Fruit fly (Drosophila melanogaster) whole organism, embryonic: Measurements from ENCODE around the gene Duox.

Experiments
- ATbp ChIP-seq: fragments of 200-800 bp; sonication (Bioruptor generic); optimal IDR thresholded peaks from 2 replicates; lab custom pipeline; 2017; ENCODE audit warnings: missing biosample characterization, mild to moderate bottlenecking, missing genetic modification characterization, missing genetic modification reagents
- BtbVII ChIP-seq: fragments of 200-800 bp; sonication (Bioruptor generic); optimal IDR thresholded peaks from 3 replicates; lab custom pipeline; 2017; ENCODE audit warnings: missing biosample characterization, mild to moderate bottlenecking, missing genetic modification characterization
- C15 ChIP-seq: fragments of 200-800 bp; sonication (Bioruptor generic); IDR thresholded peaks from 3 replicates; pipeline ENCODE4 v1.3.6; 2022; ENCODE audit warnings: missing biosample characterization, missing genetic modification characterization
- CG10366 ChIP-seq: fragments of 200-800 bp; sonication (Bioruptor generic); IDR thresholded peaks from 2 replicates; pipeline ENCODE4 v1.3.6; 2022; ENCODE audit warnings: missing biosample characterization, missing genetic modification characterization
- CG10654 ChIP-seq: fragments of 200-800 bp; sonication (Bioruptor generic); optimal IDR thresholded peaks from 2 replicates; lab custom pipeline; 2016; ENCODE audit warnings: missing biosample characterization, missing genetic modification characterization
- CG10979 ChIP-seq: fragments of 200-800 bp; sonication (Bioruptor generic); optimal IDR thresholded peaks from 2 replicates; lab custom pipeline; 2018; ENCODE audit warnings: missing biosample characterization, mild to moderate bottlenecking, missing genetic modification characterization, moderate library complexity
- CG12071 ChIP-seq: fragments of 200-800 bp; sonication (Bioruptor generic); optimal IDR thresholded peaks from 3 replicates; lab custom pipeline; 2018; ENCODE audit warnings: missing biosample characterization, mild to moderate bottlenecking, missing genetic modification characterization
- CG13624 ChIP-seq: fragments of 200-800 bp; sonication (Bioruptor generic); optimal IDR thresholded peaks from 2 replicates; lab custom pipeline; 2016; ENCODE audit warnings: missing biosample characterization, missing genetic modification characterization
- CG13775 ChIP-seq: fragments of 200-800 bp; sonication (Bioruptor generic); optimal IDR thresholded peaks from 3 replicates; lab custom pipeline; 2017; ENCODE audit warnings: missing biosample characterization, mild to moderate bottlenecking, missing genetic modification characterization
- CG13894 ChIP-seq: fragments of 200-800 bp; sonication (Bioruptor generic); optimal IDR thresholded peaks from 3 replicates; lab custom pipeline; 2018; ENCODE audit warnings: missing biosample characterization, mild to moderate bottlenecking, missing genetic modification characterization, moderate library complexity
- CG14050 ChIP-seq: fragments of 200-800 bp; sonication (Bioruptor generic); IDR thresholded peaks from 3 replicates; pipeline ENCODE4 v1.3.6; 2022; ENCODE audit warnings: missing biosample characterization, missing genetic modification characterization
- CG18599 ChIP-seq: fragments of 200-800 bp; sonication (Bioruptor generic); optimal IDR thresholded peaks from 3 replicates; lab custom pipeline; 2017; ENCODE audit warnings: missing biosample characterization, missing genetic modification characterization, mild to moderate bottlenecking, moderate library complexity, missing genetic modification reagents
- CG31388 ChIP-seq: fragments of 200-800 bp; sonication (Bioruptor generic); optimal IDR thresholded peaks from 2 replicates; lab custom pipeline; 2016; ENCODE audit warnings: missing biosample characterization, missing genetic modification characterization
- CG32772 ChIP-seq: fragments of 200-800 bp; sonication (Bioruptor generic); IDR thresholded peaks from 2 replicates; pipeline ENCODE4 v1.3.6; 2022; ENCODE audit warnings: missing biosample characterization, missing genetic modification characterization
- CG6254 ChIP-seq: fragments of 200-800 bp; sonication (Bioruptor generic); optimal IDR thresholded peaks from 3 replicates; lab custom pipeline; 2017; ENCODE audit warnings: mild to moderate bottlenecking, missing biosample characterization, missing genetic modification reagents, missing genetic modification characterization
- CG6654 ChIP-seq: fragments of 200-800 bp; sonication (Bioruptor generic); optimal IDR thresholded peaks from 2 replicates; lab custom pipeline; 2017; ENCODE audit warnings: missing biosample characterization, mild to moderate bottlenecking, missing genetic modification characterization
- CG6683 ChIP-seq: fragments of 200-800 bp; sonication (Bioruptor generic); optimal IDR thresholded peaks from 2 replicates; lab custom pipeline; 2017; ENCODE audit warnings: missing biosample characterization, mild to moderate bottlenecking, missing genetic modification characterization, missing genetic modification reagents
- CG7271 ChIP-seq: fragments of 200-800 bp; sonication (Bioruptor generic); optimal IDR thresholded peaks from 2 replicates; lab custom pipeline; 2018; ENCODE audit warnings: missing biosample characterization, mild to moderate bottlenecking, missing genetic modification characterization, moderate library complexity
- CG7372 ChIP-seq: fragments of 200-800 bp; sonication (Bioruptor generic); IDR thresholded peaks from 2 replicates; pipeline ENCODE4 v1.3.6; 2022; ENCODE audit warnings: missing biosample characterization, missing genetic modification characterization
- CG7745 ChIP-seq: fragments of 200-800 bp; sonication (Bioruptor generic); optimal IDR thresholded peaks from 2 replicates; lab custom pipeline; 2018; ENCODE audit warnings: missing biosample characterization, mild to moderate bottlenecking, missing genetic modification characterization, moderate library complexity
- CG7839 ChIP-seq: fragments of 200-800 bp; sonication (Bioruptor generic); optimal IDR thresholded peaks from 3 replicates; lab custom pipeline; 2018; ENCODE audit warnings: missing biosample characterization, mild to moderate bottlenecking, missing genetic modification characterization, moderate library complexity
- D ChIP-seq, 2 experiments: fragments of 200-800 bp in 1 of 2; fragments of >200 bp in 1 of 2; sonication (Bioruptor generic) in 1 of 2; optimal IDR thresholded peaks; 2 replicates in 1 of 2; 3 replicates in 1 of 2; lab custom pipeline; 2017; ENCODE audit warnings: mild to moderate bottlenecking in 1 of 2, missing biosample characterization in 1 of 2, missing genetic modification characterization in 1 of 2, missing genetic modification reagents in 1 of 2
- D19B ChIP-seq: fragments of 200-800 bp; sonication (Bioruptor generic); optimal IDR thresholded peaks from 2 replicates; lab custom pipeline; 2017; ENCODE audit warnings: missing biosample characterization, mild to moderate bottlenecking, missing genetic modification characterization
- Ets97D ChIP-seq: fragments of 200-800 bp; sonication (Bioruptor generic); optimal IDR thresholded peaks from 3 replicates; lab custom pipeline; 2016; ENCODE audit warnings: missing biosample characterization, missing genetic modification characterization
- HLHmδ ChIP-seq: fragments of 200-800 bp; sonication (Bioruptor generic); optimal IDR thresholded peaks from 2 replicates; lab custom pipeline; 2018; ENCODE audit warnings: missing biosample characterization, mild to moderate bottlenecking, missing genetic modification characterization, moderate library complexity
- Hey ChIP-seq: fragments of 200-800 bp; sonication (Bioruptor generic); optimal IDR thresholded peaks from 3 replicates; lab custom pipeline; 2018; ENCODE audit warnings: missing biosample characterization, mild to moderate bottlenecking, missing genetic modification characterization
- Jarid2 ChIP-seq: fragments of 200-800 bp; sonication (Bioruptor generic); optimal IDR thresholded peaks from 3 replicates; lab custom pipeline; 2017; ENCODE audit warnings: mild to moderate bottlenecking, missing biosample characterization, missing genetic modification reagents, missing genetic modification characterization
- Lhr ChIP-seq: fragments of 200-800 bp; sonication (Bioruptor generic); optimal IDR thresholded peaks from 3 replicates; lab custom pipeline; 2017; ENCODE audit warnings: mild to moderate bottlenecking, missing biosample characterization, missing genetic modification reagents, missing genetic modification characterization
- Mad ChIP-seq: fragments of 200-800 bp; sonication (Bioruptor generic); optimal IDR thresholded peaks from 2 replicates; lab custom pipeline; 2016; ENCODE audit warnings: missing biosample characterization, missing genetic modification characterization
- Mes4 ChIP-seq: fragments of 200-800 bp; sonication (Bioruptor generic); optimal IDR thresholded peaks from 2 replicates; lab custom pipeline; 2016; ENCODE audit warnings: missing biosample characterization, missing genetic modification characterization
- NC2β ChIP-seq: fragments of 200-800 bp; sonication (Bioruptor generic); optimal IDR thresholded peaks from 2 replicates; lab custom pipeline; 2016; ENCODE audit warnings: missing biosample characterization, missing genetic modification characterization
- Nf-YA ChIP-seq: fragments of 200-800 bp; sonication (Bioruptor generic); IDR thresholded peaks from 2 replicates; pipeline ENCODE4 v1.3.6; 2022; ENCODE audit warnings: missing biosample characterization, missing genetic modification characterization
- Sry-δ ChIP-seq: fragments of 200-800 bp; sonication (Bioruptor generic); optimal IDR thresholded peaks from 2 replicates; lab custom pipeline; 2016; ENCODE audit warnings: missing biosample characterization, missing genetic modification characterization
- bab2 ChIP-seq: fragments of 200-800 bp; sonication (Bioruptor generic); optimal IDR thresholded peaks from 2 replicates; lab custom pipeline; 2016; ENCODE audit warnings: missing biosample characterization, missing genetic modification characterization
- bigmax ChIP-seq: fragments of 200-800 bp; sonication (Bioruptor generic); optimal IDR thresholded peaks from 2 replicates; lab custom pipeline; 2018; ENCODE audit warnings: missing biosample characterization, mild to moderate bottlenecking, missing genetic modification characterization
- cato ChIP-seq: fragments of 200-800 bp; sonication (Bioruptor generic); optimal IDR thresholded peaks from 2 replicates; lab custom pipeline; 2016; ENCODE audit warnings: missing biosample characterization, missing genetic modification characterization, borderline replicate concordance
- crc ChIP-seq: fragments of 200-800 bp; sonication (Bioruptor generic); optimal IDR thresholded peaks from 2 replicates; lab custom pipeline; 2016; ENCODE audit warnings: missing biosample characterization, missing genetic modification characterization
- en ChIP-seq: fragments of 200-800 bp; sonication (Bioruptor generic); optimal IDR thresholded peaks from 2 replicates; lab custom pipeline; 2016; ENCODE audit warnings: missing biosample characterization, missing genetic modification characterization
- eve ChIP-seq, 2 experiments: fragments of >200 bp; optimal IDR thresholded peaks; 2 replicates each; lab custom pipeline; 2017; ENCODE audit warnings: missing biosample characterization in 2 of 2, missing genetic modification characterization in 2 of 2
- gem ChIP-seq: fragments of 200-800 bp; sonication (Bioruptor generic); optimal IDR thresholded peaks from 2 replicates; lab custom pipeline; 2019; ENCODE audit warnings: missing biosample characterization, mild to moderate bottlenecking, missing genetic modification characterization, moderate library complexity
- mirr ChIP-seq: fragments of 200-800 bp; sonication (Bioruptor generic); optimal IDR thresholded peaks from 3 replicates; lab custom pipeline; 2018; ENCODE audit warnings: missing biosample characterization, mild to moderate bottlenecking, missing genetic modification characterization
- oc ChIP-seq: fragments of 200-800 bp; sonication (Bioruptor generic); optimal IDR thresholded peaks from 2 replicates; lab custom pipeline; 2018; ENCODE audit warnings: missing biosample characterization, mild to moderate bottlenecking, missing genetic modification characterization, moderate library complexity
- pnt ChIP-seq: fragments of 200-800 bp; sonication (Bioruptor generic); optimal IDR thresholded peaks from 3 replicates; lab custom pipeline; 2016; ENCODE audit warnings: missing biosample characterization, missing genetic modification characterization
- rib ChIP-seq: fragments of 200-800 bp; sonication (Bioruptor generic); IDR thresholded peaks from 2 replicates; pipeline ENCODE4 v1.3.6; 2022; ENCODE audit warnings: missing biosample characterization, missing genetic modification characterization
- sisA ChIP-seq: fragments of 200-800 bp; sonication (Bioruptor generic); IDR thresholded peaks from 2 replicates; pipeline ENCODE4 v1.3.6; 2022; ENCODE audit warnings: missing biosample characterization, missing genetic modification characterization
- sna ChIP-seq: fragments of 200-800 bp; sonication (Bioruptor generic); IDR thresholded peaks from 2 replicates; pipeline ENCODE4 v1.3.6; 2022; ENCODE audit warnings: missing biosample characterization, missing genetic modification characterization; ENCODE audit not compliant: partially characterized antibody
- stc ChIP-seq: fragments of 200-800 bp; sonication (Bioruptor generic); IDR thresholded peaks from 2 replicates; pipeline ENCODE4 v1.3.6; 2022; ENCODE audit warnings: missing biosample characterization, missing genetic modification characterization
- tgo ChIP-seq: fragments of 200-800 bp; sonication (Bioruptor generic); IDR thresholded peaks from 3 replicates; pipeline ENCODE4 v1.3.6; 2022; ENCODE audit warnings: missing biosample characterization, missing genetic modification characterization
- tio ChIP-seq: fragments of 200-800 bp; sonication (Bioruptor generic); optimal IDR thresholded peaks from 2 replicates; lab custom pipeline; 2017; ENCODE audit warnings: missing biosample characterization, missing genetic modification characterization, inconsistent platforms

Duox gene

DNA sequence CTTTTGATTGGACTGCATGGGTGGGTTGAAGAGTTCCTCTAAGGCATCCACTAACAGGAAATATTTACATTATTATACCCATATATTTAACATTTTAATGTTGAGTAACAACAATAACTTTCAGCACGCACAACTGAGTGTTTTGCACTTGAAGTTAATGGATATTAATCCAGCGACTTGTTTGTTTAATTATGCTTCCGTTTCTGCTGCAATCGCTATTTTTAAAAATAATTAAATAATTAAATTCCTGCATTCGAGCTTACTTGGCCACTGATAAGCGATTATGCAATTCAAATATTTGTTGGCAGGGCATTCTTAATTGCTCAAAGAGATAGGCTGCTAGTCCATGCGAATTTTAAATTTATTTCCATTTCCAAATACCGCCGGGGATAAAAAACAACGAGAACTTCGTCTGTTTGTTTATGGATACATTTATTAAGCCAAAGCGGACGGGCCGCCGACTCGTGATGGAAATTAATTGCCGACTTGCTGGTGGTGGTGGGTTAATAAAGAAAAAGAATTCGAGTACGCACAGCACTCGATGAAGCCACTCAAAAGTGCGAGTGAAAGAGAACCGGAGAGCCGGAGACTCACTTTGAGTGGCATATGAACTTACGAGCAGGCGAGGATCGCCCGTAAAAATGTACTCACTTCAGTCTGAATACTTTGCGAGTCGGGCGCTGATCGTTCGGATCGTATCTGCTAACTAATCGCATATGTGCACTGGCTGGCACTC, 32.0 kb upstream of the Duox start (continued):
- no peak for TF ChIP-seq tio (GFP tag; lab: Kevin White, UChicago)
- no peak for TF ChIP-seq Lhr
- no peak for TF ChIP-seq bigmax (GFP tag; lab: Kevin White, UChicago)
- TF ChIP-seq D (optimal IDR thresholded peaks at IDR 0.05; lab: Kevin White, UChicago), result no peak
- no peak for TF ChIP-seq D (GFP tag; optimal IDR thresholded peaks at IDR 0.05; lab: Kevin White, UChicago)
- TF ChIP-seq bab2 (GFP tag; lab: Kevin White, UChicago), result no peak
- no peak for TF ChIP-seq crc (GFP tag; lab: Kevin White, UChicago)
- TF ChIP-seq CG6683 (GFP tag; lab: Kevin White, UChicago), result no peak
- TF ChIP-seq Ets97D (GFP tag; lab: Kevin White, UChicago), result no peak
- TF ChIP-seq Jarid2 (GFP tag; lab: Kevin White, UChicago), result peak; percentile 88
- TF ChIP-seq Nf-YA (GFP tag; lab: Robert Waterston, UW), result no peak
- peak; percentile 73 for TF ChIP-seq HLHmδ (GFP tag; lab: Kevin White, UChicago)
- 0 out of 2 replicates have a peak, but pooled peaks have one; percentile 39 for TF ChIP-seq sna
- TF ChIP-seq stc (GFP tag; lab: Robert Waterston, UW), result peak; percentile 37; the same call in 1 of the 2 replicates
- TF ChIP-seq NC2β (GFP tag; lab: Kevin White, UChicago), result no peak
- TF ChIP-seq CG18599, result peak; percentile 71
- TF ChIP-seq mirr, result peak; percentile 13
- TF ChIP-seq CG7372, result no peak
- TF ChIP-seq C15 (GFP tag; lab: Robert Waterston, UW), result no peak
- TF ChIP-seq CG10654 (GFP tag; lab: Kevin White, UChicago), result no peak
- no peak for TF ChIP-seq CG10366
- no peak for TF ChIP-seq Sry-δ (GFP tag; lab: Kevin White, UChicago)
- TF ChIP-seq gem (tag; lab: Kevin White, UChicago), result no peak
- no peak for TF ChIP-seq ATbp (GFP tag; lab: Kevin White, UChicago)
- TF ChIP-seq en (GFP tag; lab: Kevin White, UChicago), result no peak
- TF ChIP-seq CG14050, result no peak
- TF ChIP-seq tgo (GFP tag; lab: Robert Waterston, UW), result no peak
- TF ChIP-seq eve (GFP tag; optimal IDR thresholded peaks at IDR 0.05; lab: Kevin White, UChicago), result no peak
- TF ChIP-seq Mes4 (GFP tag; lab: Kevin White, UChicago), result no peak
- TF ChIP-seq cato, result no peak
- TF ChIP-seq CG7839 (tag; lab: Kevin White, UChicago), result peak; percentile 15
- no peak for TF ChIP-seq Mad (GFP tag; lab: Kevin White, UChicago)
- TF ChIP-seq BtbVII (GFP tag; lab: Kevin White, UChicago), result peak; percentile 20
- TF ChIP-seq D19B (GFP tag; lab: Kevin White, UChicago), result no peak
- no peak for TF ChIP-seq CG6654 (GFP tag; lab: Kevin White, UChicago)
- TF ChIP-seq Hey, result no peak
- peak; percentile 25 for TF ChIP-seq CG12071 (GFP tag; lab: Kevin White, UChicago)
- TF ChIP-seq CG6254 (GFP tag; lab: Kevin White, UChicago), result no peak
- TF ChIP-seq rib (GFP tag; lab: Robert Waterston, UW), result no peak
- TF ChIP-seq CG13624 (GFP tag; lab: Kevin White, UChicago), result no peak
- no peak for TF ChIP-seq sisA (GFP tag; lab: Robert Waterston, UW)
- TF ChIP-seq pnt, result no peak
- no peak for TF ChIP-seq oc (tag; lab: Kevin White, UChicago)
- TF ChIP-seq CG13775, result no peak
- TF ChIP-seq CG13894 (tag; lab: Kevin White, UChicago), result peak; percentile 25
- TF ChIP-seq CG32772 (GFP tag; lab: Robert Waterston, UW), result no peak
- TF ChIP-seq CG7271 (tag; lab: Kevin White, UChicago), result no peak
- no peak for TF ChIP-seq CG31388
- TF ChIP-seq CG7745, result no peak
- no peak for TF ChIP-seq CG10979 (tag; lab: Kevin White, UChicago)
